Fruit fly (Drosophila melanogaster) whole organism, embryonic: ENCODE data around the gene CG43755.

ENCODE experiments used
- Awh ChIP-seq: fragments of 200-800 bp; sonication (Bioruptor generic); IDR thresholded peaks from 2 replicates; pipeline ENCODE4, ENCODE4 v1.3.6; 2022; ENCODE audit warnings: missing biosample characterization, missing genetic modification characterization
- CG10147 ChIP-seq: fragments of 200-800 bp; sonication (Bioruptor generic); optimal IDR thresholded peaks from 2 replicates; lab custom pipeline; 2019; ENCODE audit warnings: missing biosample characterization, mild to moderate bottlenecking, missing genetic modification characterization, moderate library complexity
- CG10979 ChIP-seq: fragments of 200-800 bp; sonication (Bioruptor generic); optimal IDR thresholded peaks from 2 replicates; lab custom pipeline; 2018; ENCODE audit warnings: missing biosample characterization, mild to moderate bottlenecking, missing genetic modification characterization, moderate library complexity
- CG14014 ChIP-seq: fragments of 200-800 bp; sonication (Bioruptor generic); IDR thresholded peaks from 2 replicates; pipeline ENCODE4 v1.3.6; 2022; ENCODE audit warnings: missing biosample characterization, missing genetic modification characterization
- CG18262 ChIP-seq: fragments of 200-800 bp; optimal IDR thresholded peaks from 3 replicates; lab custom pipeline; 2019; ENCODE audit warnings: missing biosample characterization, mild to moderate bottlenecking, missing genetic modification characterization, moderate library complexity
- CG30431 ChIP-seq: fragments of 200-800 bp; sonication (Bioruptor generic); optimal IDR thresholded peaks from 2 replicates; lab custom pipeline; 2017; ENCODE audit warnings: missing biosample characterization, missing genetic modification characterization
- CG4360 ChIP-seq: fragments of 200-800 bp; sonication (Bioruptor generic); IDR thresholded peaks from 2 replicates; pipeline ENCODE4 v1.3.6; 2022; ENCODE audit warnings: missing biosample characterization, missing genetic modification characterization
- CG6791 ChIP-seq: fragments of 200-800 bp; sonication (Bioruptor generic); IDR thresholded peaks from 3 replicates; pipeline ENCODE4 v1.3.6; 2022; ENCODE audit warnings: missing biosample characterization, missing genetic modification characterization; ENCODE audit not compliant: partially characterized antibody
- D19A ChIP-seq: fragments of 200-800 bp; optimal IDR thresholded peaks from 3 replicates; lab custom pipeline; 2019; ENCODE audit warnings: missing biosample characterization, mild to moderate bottlenecking, missing genetic modification characterization, moderate library complexity
- D19B ChIP-seq: fragments of 200-800 bp; sonication (Bioruptor generic); optimal IDR thresholded peaks from 2 replicates; lab custom pipeline; 2017; ENCODE audit warnings: missing biosample characterization, mild to moderate bottlenecking, missing genetic modification characterization
- Dek ChIP-seq: fragments of 200-800 bp; sonication (Bioruptor generic); optimal IDR thresholded peaks from 3 replicates; lab custom pipeline; 2019; ENCODE audit warnings: missing biosample characterization, mild to moderate bottlenecking, missing genetic modification characterization, moderate library complexity
- Ets97D ChIP-seq: fragments of 200-800 bp; sonication (Bioruptor generic); optimal IDR thresholded peaks from 3 replicates; lab custom pipeline; 2016; ENCODE audit warnings: missing biosample characterization, missing genetic modification characterization
- HLH3B ChIP-seq: fragments of 200-800 bp; sonication (Bioruptor generic); IDR thresholded peaks from 2 replicates; pipeline ENCODE4 v1.3.6; 2022; ENCODE audit warnings: missing biosample characterization, missing genetic modification characterization
- Nf-YB ChIP-seq: fragments of 200-800 bp; sonication (Bioruptor generic); optimal IDR thresholded peaks from 3 replicates; lab custom pipeline; 2019; ENCODE audit warnings: missing biosample characterization, mild to moderate bottlenecking, missing genetic modification characterization, moderate library complexity
- Nf-YC ChIP-seq: fragments of 200-800 bp; optimal IDR thresholded peaks from 3 replicates; lab custom pipeline; 2019; ENCODE audit warnings: missing biosample characterization, mild to moderate bottlenecking, missing genetic modification characterization, moderate library complexity
- Stat92E ChIP-seq, 3 experiments: fragments of >200 bp in 2 of 3; fragments of 200-800 bp in 1 of 3; sonication (Bioruptor generic) in 1 of 3; optimal IDR thresholded peaks; 2 replicates each; lab custom pipeline; 2017 to 2019; ENCODE audit warnings: missing biosample characterization in 3 of 3, missing genetic modification characterization in 3 of 3, mild to moderate bottlenecking in 1 of 3, moderate library complexity in 1 of 3
- Trl ChIP-seq, 3 experiments: fragments of >200 bp in 2 of 3; fragments of 200-800 bp in 1 of 3; sonication (Bioruptor generic) in 1 of 3; optimal IDR thresholded peaks; 2 replicates in 1 of 3; 3 replicates in 2 of 3; lab custom pipeline; 2016 to 2017; ENCODE audit warnings: missing biosample characterization in 1 of 3, missing genetic modification characterization in 1 of 3
- Vsx1 ChIP-seq: fragments of 200-800 bp; sonication (Bioruptor generic); optimal IDR thresholded peaks from 2 replicates; lab custom pipeline; 2017; ENCODE audit warnings: missing biosample characterization, mild to moderate bottlenecking, missing genetic modification characterization, missing genetic modification reagents
- Xbp1 ChIP-seq: fragments of 200-800 bp; sonication (Bioruptor generic); optimal IDR thresholded peaks from 3 replicates; lab custom pipeline; 2016; ENCODE audit warnings: missing biosample characterization, mild to moderate bottlenecking, missing genetic modification characterization
- ase ChIP-seq: fragments of 200-800 bp; sonication (Bioruptor generic); IDR thresholded peaks from 3 replicates; pipeline ENCODE4 v1.3.6; 2022; ENCODE audit warnings: missing biosample characterization, missing genetic modification characterization
- bsh ChIP-seq, 2 experiments: fragments of 200-800 bp; sonication (Bioruptor generic); optimal IDR thresholded peaks; 2 replicates each; lab custom pipeline; 2017 to 2018; ENCODE audit warnings: mild to moderate bottlenecking in 2 of 2, missing biosample characterization in 2 of 2, missing genetic modification characterization in 2 of 2, moderate library complexity in 1 of 2
- caup ChIP-seq: fragments of 200-800 bp; sonication (Bioruptor generic); optimal IDR thresholded peaks from 3 replicates; lab custom pipeline; 2017; ENCODE audit warnings: missing biosample characterization, mild to moderate bottlenecking, missing genetic modification characterization, moderate library complexity; ENCODE audit not compliant: severe bottlenecking
- cg ChIP-seq: fragments of 200-800 bp; sonication (Bioruptor generic); optimal IDR thresholded peaks from 3 replicates; lab custom pipeline; 2019; ENCODE audit warnings: missing biosample characterization, mild to moderate bottlenecking, missing genetic modification characterization, moderate library complexity
- cwo ChIP-seq: fragments of 200-800 bp; sonication (Bioruptor generic); optimal IDR thresholded peaks from 3 replicates; lab custom pipeline; 2017; ENCODE audit warnings: missing biosample characterization, missing genetic modification characterization, mild to moderate bottlenecking, moderate library complexity, missing genetic modification reagents
- exex ChIP-seq: fragments of 200-800 bp; sonication (Bioruptor generic); optimal IDR thresholded peaks from 4 replicates; lab custom pipeline; 2018; ENCODE audit warnings: missing biosample characterization, mild to moderate bottlenecking, missing genetic modification characterization, moderate library complexity
- fu2 ChIP-seq: fragments of 200-800 bp; sonication (Bioruptor generic); optimal IDR thresholded peaks from 2 replicates; lab custom pipeline; 2016; ENCODE audit warnings: missing biosample characterization, missing genetic modification characterization
- gem ChIP-seq: fragments of 200-800 bp; sonication (Bioruptor generic); optimal IDR thresholded peaks from 2 replicates; lab custom pipeline; 2019; ENCODE audit warnings: missing biosample characterization, mild to moderate bottlenecking, missing genetic modification characterization, moderate library complexity
- grau ChIP-seq: fragments of 200-800 bp; optimal IDR thresholded peaks from 3 replicates; lab custom pipeline; 2019; ENCODE audit warnings: missing biosample characterization, mild to moderate bottlenecking, missing genetic modification characterization, moderate library complexity
- lola ChIP-seq, 3 experiments: fragments of >200 bp in 2 of 3; fragments of 200-800 bp in 1 of 3; sonication (Bioruptor generic) in 1 of 3; optimal IDR thresholded peaks; 2 replicates each; lab custom pipeline; 2017 to 2019; ENCODE audit warnings: missing biosample characterization in 3 of 3, missing genetic modification characterization in 3 of 3, mild to moderate bottlenecking in 1 of 3, moderate library complexity in 1 of 3
- mld ChIP-seq: fragments of 200-800 bp; sonication (Bioruptor generic); IDR thresholded peaks from 3 replicates; pipeline ENCODE4 v1.3.6; 2022; ENCODE audit warnings: missing biosample characterization, missing genetic modification characterization; ENCODE audit not compliant: partially characterized antibody
- nmo ChIP-seq: fragments of 200-800 bp; sonication (Bioruptor generic); optimal IDR thresholded peaks from 2 replicates; lab custom pipeline; 2018; ENCODE audit warnings: missing biosample characterization, mild to moderate bottlenecking, missing genetic modification characterization, moderate library complexity
- sens ChIP-seq: fragments of 200-800 bp; sonication (Bioruptor generic); peaks from one replicate; lab custom pipeline; 2016; ENCODE audit warnings: missing biosample characterization, missing genetic modification characterization
- sna ChIP-seq: fragments of 200-800 bp; sonication (Bioruptor generic); IDR thresholded peaks from 2 replicates; pipeline ENCODE4 v1.3.6; 2022; ENCODE audit warnings: missing biosample characterization, missing genetic modification characterization; ENCODE audit not compliant: partially characterized antibody
- vvl ChIP-seq: fragments of 200-800 bp; sonication (Bioruptor generic); IDR thresholded peaks from 2 replicates; pipeline ENCODE4 v1.3.6; 2022; ENCODE audit warnings: missing biosample characterization, missing genetic modification characterization

The CG43755 gene

DNA sequence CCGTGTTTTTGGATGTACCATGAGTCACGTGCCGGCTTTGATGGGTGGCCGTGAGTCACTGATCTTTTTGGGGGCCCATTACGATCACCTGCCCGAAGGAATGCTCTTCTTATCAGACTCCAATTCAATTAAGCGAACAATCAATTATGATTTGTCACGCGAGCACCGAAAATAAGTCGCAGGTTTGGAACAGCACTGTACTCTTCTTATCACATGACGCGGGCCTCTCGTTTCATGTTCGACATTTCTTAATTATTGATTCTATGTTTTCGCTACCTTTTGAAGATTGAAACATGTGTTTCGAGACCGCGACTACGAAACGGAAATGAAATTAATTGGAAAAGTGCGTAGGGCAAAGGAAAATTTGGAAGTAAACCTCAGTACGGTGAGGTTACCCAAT lies 40.2 kb upstream of the CG43755 start:
- no peak for TF ChIP-seq mld
- TF ChIP-seq exex (tag; lab: Kevin White, UChicago): peak; percentile 51
- no peak for TF ChIP-seq Xbp1 (GFP tag; lab: Kevin White, UChicago)
- TF ChIP-seq CG14014: no peak
- peak; percentile 63 for TF ChIP-seq caup (GFP tag; lab: Kevin White, UChicago)
- TF ChIP-seq Ets97D (GFP tag; lab: Kevin White, UChicago): no peak
- TF ChIP-seq cwo: peak; percentile 0

- TF ChIP-seq ase (GFP tag; lab: Robert Waterston, UW) (no peak), fu2 (GFP tag; lab: Kevin White, UChicago) (no peak), sens (GFP tag; lab: Kevin White, UChicago) (peak; percentile 72), CG18262 (tag; lab: Kevin White, UChicago) (peak; percentile 13), Trl (optimal IDR thresholded peaks at IDR 0.05; lab: Kevin White, UChicago) (peak; percentile 14 to 28), Trl (GFP tag; optimal IDR thresholded peaks at IDR 0.05; lab: Kevin White, UChicago) (no peak), sna (GFP tag; lab: Robert Waterston, UW) (no peak), CG4360 (GFP tag; lab: Robert Waterston, UW) (peak; percentile 93), lola (GFP tag; optimal IDR thresholded peaks at IDR 0.05; lab: Kevin White, UChicago) (peak in 1 of 3 experiments; percentile 1), Vsx1 (peak; percentile 5), nmo (GFP tag; lab: Kevin White, UChicago) (peak; percentile 10), vvl (GFP tag; lab: Robert Waterston, UW) (peak; percentile 56; the same call in 1 of the 2 replicates), Dek (tag; lab: Kevin White, UChicago) (no peak), Nf-YB (GFP tag; lab: Kevin White, UChicago) (peak; percentile 96), bsh (GFP tag; optimal IDR thresholded peaks at IDR 0.05; lab: Kevin White, UChicago) (peak in 1 of 2 experiments; percentile 4), Nf-YC (tag; lab: Kevin White, UChicago) (peak; percentile 96), grau (tag; lab: Kevin White, UChicago) (no peak), gem (tag; lab: Kevin White, UChicago) (peak; percentile 26), CG10979 (tag; lab: Kevin White, UChicago) (peak; percentile 28), cg (GFP tag; lab: Kevin White, UChicago) (peak; percentile 69), D19A (peak; percentile 88), Stat92E (GFP tag; optimal IDR thresholded peaks at IDR 0.05; lab: Kevin White, UChicago) (no peak), CG10147 (GFP tag; lab: Kevin White, UChicago) (no peak), CG6791 (GFP tag; lab: Robert Waterston, UW) (no peak), CG30431 (GFP tag; lab: Kevin White, UChicago) (no peak)
- TF ChIP-seq, all 482 proteins: peak for 15
Measured at dm6 chr2L:368398-369008, 38.9 kb upstream of the CG43755 start.

dm6 chr2L:366876-367275 lies 37.3 kb upstream of the CG43755 start:
- TF ChIP-seq HLH3B (GFP tag; lab: Robert Waterston, UW): no peak
- peak; percentile 62 for TF ChIP-seq Awh (GFP tag; lab: Robert Waterston, UW)
- TF ChIP-seq D19B (GFP tag; lab: Kevin White, UChicago): no peak
- TF ChIP-seq vvl (GFP tag; lab: Robert Waterston, UW): peak; percentile 72
